Fruit fly (Drosophila melanogaster) whole organism, embryonic: Measurements from ENCODE around the gene JMJD5.

Experiments used
- Abd-B ChIP-seq: fragments of 200-800 bp; sonication (Bioruptor generic); optimal IDR thresholded peaks from 2 replicates; lab custom pipeline; 2018; ENCODE audit warnings: missing biosample characterization, mild to moderate bottlenecking, missing genetic modification characterization, moderate library complexity
- Adf1 ChIP-seq: fragments of 200-800 bp; sonication (Bioruptor generic); IDR thresholded peaks from 2 replicates; pipeline ENCODE4 v1.3.6; 2022; ENCODE audit warnings: missing biosample characterization, missing genetic modification characterization
- CG10147 ChIP-seq: fragments of 200-800 bp; sonication (Bioruptor generic); optimal IDR thresholded peaks from 2 replicates; lab custom pipeline; 2019; ENCODE audit warnings: missing biosample characterization, mild to moderate bottlenecking, missing genetic modification characterization, moderate library complexity
- CG10267 ChIP-seq: fragments of 200-800 bp; sonication (Bioruptor generic); optimal IDR thresholded peaks from 2 replicates; lab custom pipeline; 2018; ENCODE audit warnings: missing biosample characterization, mild to moderate bottlenecking, missing genetic modification characterization, moderate library complexity
- CG10462 ChIP-seq: fragments of 200-800 bp; sonication (Bioruptor generic); optimal IDR thresholded peaks from 2 replicates; lab custom pipeline; 2016; ENCODE audit warnings: missing biosample characterization, missing genetic modification characterization
- CG10654 ChIP-seq: fragments of 200-800 bp; sonication (Bioruptor generic); optimal IDR thresholded peaks from 2 replicates; lab custom pipeline; 2016; ENCODE audit warnings: missing biosample characterization, missing genetic modification characterization
- CG14441 ChIP-seq: fragments of 200-800 bp; sonication (Bioruptor generic); IDR thresholded peaks from 2 replicates; pipeline ENCODE4 v1.3.6; 2022; ENCODE audit warnings: missing biosample characterization, missing genetic modification characterization
- CG14965 ChIP-seq: fragments of 200-800 bp; sonication (Bioruptor generic); optimal IDR thresholded peaks from 2 replicates; lab custom pipeline; 2016; ENCODE audit warnings: missing biosample characterization, missing genetic modification characterization, borderline replicate concordance
- CG15011 ChIP-seq: fragments of 200-800 bp; sonication (Bioruptor generic); optimal IDR thresholded peaks from 3 replicates; lab custom pipeline; 2018; ENCODE audit warnings: missing biosample characterization, mild to moderate bottlenecking, missing genetic modification characterization
- CG30403 ChIP-seq: fragments of 200-800 bp; sonication (Bioruptor generic); optimal IDR thresholded peaks from 3 replicates; lab custom pipeline; 2016; ENCODE audit warnings: missing biosample characterization, missing genetic modification characterization
- CG3407 ChIP-seq: fragments of 200-800 bp; sonication (Bioruptor generic); optimal IDR thresholded peaks from 2 replicates; lab custom pipeline; 2018; ENCODE audit warnings: missing biosample characterization, mild to moderate bottlenecking, missing genetic modification characterization
- CG34422 ChIP-seq: fragments of 200-800 bp; sonication (Bioruptor generic); IDR thresholded peaks from 3 replicates; pipeline ENCODE4 v1.3.6; 2022; ENCODE audit warnings: missing biosample characterization, missing genetic modification characterization
- CG3726 ChIP-seq: fragments of 200-800 bp; sonication (Bioruptor generic); IDR thresholded peaks from 3 replicates; pipeline ENCODE4, ENCODE4 v1.3.6; 2022; ENCODE audit warnings: missing biosample characterization, missing genetic modification characterization
- CG6683 ChIP-seq: fragments of 200-800 bp; sonication (Bioruptor generic); optimal IDR thresholded peaks from 2 replicates; lab custom pipeline; 2017; ENCODE audit warnings: missing biosample characterization, mild to moderate bottlenecking, missing genetic modification characterization, missing genetic modification reagents
- CG6791 ChIP-seq: fragments of 200-800 bp; sonication (Bioruptor generic); IDR thresholded peaks from 3 replicates; pipeline ENCODE4 v1.3.6; 2022; ENCODE audit warnings: missing biosample characterization, missing genetic modification characterization; ENCODE audit not compliant: partially characterized antibody
- CG7357 ChIP-seq: fragments of 200-800 bp; sonication (Bioruptor generic); IDR thresholded peaks from 3 replicates; pipeline ENCODE4 v1.3.6; 2022; ENCODE audit warnings: missing biosample characterization, missing genetic modification characterization
- CG7963 ChIP-seq: fragments of 200-800 bp; sonication (Bioruptor generic); IDR thresholded peaks from 3 replicates; pipeline ENCODE4 v1.3.6; 2022; ENCODE audit warnings: missing biosample characterization, missing genetic modification characterization; ENCODE audit not compliant: partially characterized antibody
- CG7987 ChIP-seq: fragments of 200-800 bp; sonication (Bioruptor generic); optimal IDR thresholded peaks from 2 replicates; lab custom pipeline; 2018; ENCODE audit warnings: missing biosample characterization, mild to moderate bottlenecking, missing genetic modification characterization, moderate library complexity
- D19B ChIP-seq: fragments of 200-800 bp; sonication (Bioruptor generic); optimal IDR thresholded peaks from 2 replicates; lab custom pipeline; 2017; ENCODE audit warnings: missing biosample characterization, mild to moderate bottlenecking, missing genetic modification characterization
- Ets65A ChIP-seq: fragments of 200-800 bp; sonication (Bioruptor generic); peaks from one replicate; lab custom pipeline; 2016; ENCODE audit warnings: missing biosample characterization, missing genetic modification characterization
- Ets97D ChIP-seq: fragments of 200-800 bp; sonication (Bioruptor generic); optimal IDR thresholded peaks from 3 replicates; lab custom pipeline; 2016; ENCODE audit warnings: missing biosample characterization, missing genetic modification characterization
- Fer2 ChIP-seq: fragments of 200-800 bp; sonication (Bioruptor generic); optimal IDR thresholded peaks from 2 replicates; lab custom pipeline; 2018; ENCODE audit warnings: missing biosample characterization, mild to moderate bottlenecking, missing genetic modification characterization, moderate library complexity
- H15 ChIP-seq: fragments of 200-800 bp; sonication (Bioruptor generic); IDR thresholded peaks from 3 replicates; pipeline ENCODE4 v1.3.6; 2022; ENCODE audit warnings: missing biosample characterization, missing genetic modification characterization
- H2.0 ChIP-seq: fragments of 200-800 bp; sonication (Bioruptor generic); IDR thresholded peaks from 2 replicates; pipeline ENCODE4 v1.3.6; 2022; ENCODE audit warnings: missing biosample characterization, missing genetic modification characterization
- Hmx ChIP-seq: fragments of 200-800 bp; sonication (Bioruptor generic); optimal IDR thresholded peaks from 2 replicates; lab custom pipeline; 2016; ENCODE audit warnings: missing biosample characterization, missing genetic modification characterization
- Max ChIP-seq: fragments of 200-800 bp; sonication (Bioruptor generic); optimal IDR thresholded peaks from 2 replicates; lab custom pipeline; 2016; ENCODE audit warnings: missing biosample characterization, mild to moderate bottlenecking, missing genetic modification characterization
- NFAT ChIP-seq: fragments of 200-800 bp; sonication (Bioruptor generic); IDR thresholded peaks from 2 replicates; pipeline ENCODE4 v1.3.6; 2022; ENCODE audit warnings: missing biosample characterization, missing genetic modification characterization
- NfI ChIP-seq: fragments of 200-800 bp; sonication (Bioruptor generic); optimal IDR thresholded peaks from 3 replicates; lab custom pipeline; 2018; ENCODE audit warnings: missing biosample characterization, mild to moderate bottlenecking, missing genetic modification characterization, moderate library complexity
- Optix ChIP-seq: fragments of 200-800 bp; sonication (Bioruptor generic); IDR thresholded peaks from 3 replicates; pipeline ENCODE4 v1.3.6; 2022; ENCODE audit warnings: missing biosample characterization, missing genetic modification characterization
- PHDP ChIP-seq: fragments of 200-800 bp; sonication (Bioruptor generic); optimal IDR thresholded peaks from 3 replicates; lab custom pipeline; 2018; ENCODE audit warnings: missing biosample characterization, mild to moderate bottlenecking, missing genetic modification characterization, moderate library complexity
- Scr ChIP-seq: fragments of 200-800 bp; sonication (Bioruptor generic); IDR thresholded peaks from 2 replicates; pipeline ENCODE4 v1.3.6; 2022; ENCODE audit warnings: missing biosample characterization, missing genetic modification characterization; ENCODE audit not compliant: partially characterized antibody
- Side ChIP-seq: fragments of 200-800 bp; sonication (Bioruptor generic); optimal IDR thresholded peaks from 2 replicates; lab custom pipeline; 2016; ENCODE audit warnings: missing biosample characterization, missing genetic modification characterization
- ac ChIP-seq: fragments of 200-800 bp; sonication (Bioruptor generic); optimal IDR thresholded peaks from 3 replicates; lab custom pipeline; 2017; ENCODE audit warnings: missing biosample characterization, mild to moderate bottlenecking, missing genetic modification characterization
- ap ChIP-seq: fragments of 200-800 bp; sonication (Bioruptor generic); IDR thresholded peaks from 2 replicates; pipeline ENCODE4 v1.3.6; 2022; ENCODE audit warnings: missing biosample characterization, missing genetic modification characterization
- crp ChIP-seq, 2 experiments: fragments of 200-800 bp; sonication (Bioruptor generic); optimal IDR thresholded peaks; 2 replicates in 1 of 2; 3 replicates in 1 of 2; lab custom pipeline; 2017; ENCODE audit warnings: missing biosample characterization in 2 of 2, missing genetic modification characterization in 2 of 2, mild to moderate bottlenecking in 1 of 2, moderate library complexity in 1 of 2
- gem ChIP-seq: fragments of 200-800 bp; sonication (Bioruptor generic); optimal IDR thresholded peaks from 2 replicates; lab custom pipeline; 2019; ENCODE audit warnings: missing biosample characterization, mild to moderate bottlenecking, missing genetic modification characterization, moderate library complexity
- klu ChIP-seq: fragments of 200-800 bp; sonication (Bioruptor generic); IDR thresholded peaks from 2 replicates; pipeline ENCODE4 v1.3.6; 2022; ENCODE audit warnings: missing biosample characterization, missing genetic modification characterization
- mld ChIP-seq: fragments of 200-800 bp; sonication (Bioruptor generic); IDR thresholded peaks from 3 replicates; pipeline ENCODE4 v1.3.6; 2022; ENCODE audit warnings: missing biosample characterization, missing genetic modification characterization; ENCODE audit not compliant: partially characterized antibody
- odd ChIP-seq: fragments of 200-800 bp; sonication (Bioruptor generic); optimal IDR thresholded peaks from 2 replicates; lab custom pipeline; 2017; ENCODE audit warnings: missing biosample characterization, mild to moderate bottlenecking, missing genetic modification characterization
- onecut ChIP-seq: fragments of 200-800 bp; sonication (Bioruptor generic); IDR thresholded peaks from 2 replicates; pipeline ENCODE4 v1.3.6; 2022; ENCODE audit warnings: missing biosample characterization, missing genetic modification characterization
- pb ChIP-seq: fragments of 200-800 bp; sonication (Bioruptor generic); optimal IDR thresholded peaks from 3 replicates; lab custom pipeline; 2016; ENCODE audit warnings: missing biosample characterization, missing genetic modification characterization
- pnt ChIP-seq: fragments of 200-800 bp; sonication (Bioruptor generic); optimal IDR thresholded peaks from 3 replicates; lab custom pipeline; 2016; ENCODE audit warnings: missing biosample characterization, missing genetic modification characterization
- pum ChIP-seq: fragments of 200-800 bp; sonication (Bioruptor generic); optimal IDR thresholded peaks from 2 replicates; lab custom pipeline; 2016; ENCODE audit warnings: missing biosample characterization, missing genetic modification characterization
- repo ChIP-seq: fragments of 200-800 bp; sonication (Bioruptor generic); optimal IDR thresholded peaks from 2 replicates; lab custom pipeline; 2016; ENCODE audit warnings: missing biosample characterization, missing genetic modification characterization
- sens ChIP-seq: fragments of 200-800 bp; sonication (Bioruptor generic); peaks from one replicate; lab custom pipeline; 2016; ENCODE audit warnings: missing biosample characterization, missing genetic modification characterization
- sob ChIP-seq: fragments of 200-800 bp; sonication (Bioruptor generic); IDR thresholded peaks from 2 replicates; pipeline ENCODE4 v1.3.6; 2022; ENCODE audit warnings: missing biosample characterization, missing genetic modification characterization
- tio ChIP-seq: fragments of 200-800 bp; sonication (Bioruptor generic); optimal IDR thresholded peaks from 2 replicates; lab custom pipeline; 2017; ENCODE audit warnings: missing biosample characterization, missing genetic modification characterization, inconsistent platforms
- toy ChIP-seq: fragments of 200-800 bp; sonication (Bioruptor generic); IDR thresholded peaks from 2 replicates; pipeline ENCODE4 v1.3.6; 2022; ENCODE audit warnings: missing biosample characterization, missing genetic modification characterization
- tx ChIP-seq: fragments of 200-800 bp; sonication (Bioruptor generic); optimal IDR thresholded peaks from 2 replicates; lab custom pipeline; 2016; ENCODE audit warnings: missing biosample characterization, missing genetic modification characterization
- wek ChIP-seq: fragments of 200-800 bp; sonication (Bioruptor generic); optimal IDR thresholded peaks from 3 replicates; lab custom pipeline; 2018; ENCODE audit warnings: missing biosample characterization, mild to moderate bottlenecking, missing genetic modification characterization, moderate library complexity

JMJD5 gene

dm6 chr3L:872389-872972, 31.3 kb upstream of the JMJD5 start (continued):
- TF ChIP-seq mld (peak; percentile 74; the same call in 1 of the 3 replicates), CG34422 (GFP tag; lab: Robert Waterston, UW) (peak; percentile 67), Optix (peak; percentile 54; the same call in 1 of the 3 replicates), CG6791 (GFP tag; lab: Robert Waterston, UW) (peak; percentile 65; the same call in 2 of the 3 replicates), repo (GFP tag; lab: Kevin White, UChicago) (peak; percentile 10), CG3407 (GFP tag; lab: Kevin White, UChicago) (no peak), PHDP (tag; lab: Kevin White, UChicago) (no peak), NfI (GFP tag; lab: Kevin White, UChicago) (no peak), odd (GFP tag; lab: Kevin White, UChicago) (no peak), crp (GFP tag; optimal IDR thresholded peaks at IDR 0.05; lab: Kevin White, UChicago) (peak in 1 of 2 experiments; percentile 71), CG10267 (tag; lab: Kevin White, UChicago) (peak; percentile 9), Side (peak; percentile 40), CG7987 (no peak), CG6683 (GFP tag; lab: Kevin White, UChicago) (no peak), CG10462 (no peak), Hmx (GFP tag; lab: Kevin White, UChicago) (no peak), wek (GFP tag; lab: Kevin White, UChicago) (no peak), pnt (GFP tag; lab: Kevin White, UChicago) (peak; percentile 37), CG10147 (peak; percentile 29), gem (peak; percentile 45), toy (GFP tag; lab: Robert Waterston, UW) (no peak), pb (no peak), pum (GFP tag; lab: Kevin White, UChicago) (peak; percentile 48), Adf1 (GFP tag; lab: Robert Waterston, UW) (no peak), CG14441 (GFP tag; lab: Robert Waterston, UW) (peak; percentile 30; the same call in 1 of the 2 replicates), Ets65A (peak; percentile 92), H2.0 (GFP tag; lab: Robert Waterston, UW) (no peak), ac (no peak), CG30403 (GFP tag; lab: Kevin White, UChicago) (peak; percentile 70), tio (no peak), CG3726 (GFP tag; lab: Robert Waterston, UW) (no peak), sob (no peak), H15 (GFP tag; lab: Robert Waterston, UW) (no peak), ap (no peak), CG15011 (no peak), Abd-B (GFP tag; lab: Kevin White, UChicago) (peak; percentile 62), CG7963 (peak; percentile 61; the same call in 2 of the 3 replicates), CG14965 (no peak), onecut (GFP tag; lab: Robert Waterston, UW) (no peak), D19B (no peak), sens (GFP tag; lab: Kevin White, UChicago) (peak; percentile 79), Ets97D (GFP tag; lab: Kevin White, UChicago) (peak; percentile 32), tx (GFP tag; lab: Kevin White, UChicago) (peak; percentile 34), CG10654 (GFP tag; lab: Kevin White, UChicago) (no peak), CG7357 (GFP tag; lab: Robert Waterston, UW) (no peak), Fer2 (no peak), Scr (GFP tag; lab: Robert Waterston, UW) (peak; percentile 85), Max (GFP tag; lab: Kevin White, UChicago) (peak; percentile 38), klu (GFP tag; lab: Robert Waterston, UW) (no peak), NFAT (GFP tag; lab: Robert Waterston, UW) (0 out of 2 replicates have a peak, but pooled peaks have one; percentile 16)
